Fruit fly (Drosophila melanogaster): ENCODE results near the gene CG9686.

dm6 chrX:9892834-9893233 lies 13.2 kb downstream of the CG9686 start:
- no peak for TF ChIP-seq Myc (optimal IDR thresholded peaks at IDR 0.05)
- no peak for TF ChIP-seq psq (optimal IDR thresholded peaks at IDR 0.05)
- no peak for TF ChIP-seq Sin3A (optimal IDR thresholded peaks at IDR 0.05)

Data from Kc167 (cell line).